Fruit fly (Drosophila melanogaster) whole organism, adult: ENCODE data around the gene CG1113.

Experiments used
- CG11617 ChIP-seq: fragments of 200-800 bp; sonication (Bioruptor generic); optimal IDR thresholded peaks from 2 replicates; lab custom pipeline; 2017; ENCODE audit warnings: mild to moderate bottlenecking, missing biosample characterization, missing genetic modification reagents, missing genetic modification characterization
- CG12768 ChIP-seq: fragments of 200-800 bp; sonication (Bioruptor generic); optimal IDR thresholded peaks from 2 replicates; lab custom pipeline; 2017; ENCODE audit warnings: missing biosample characterization, missing genetic modification characterization, mild to moderate bottlenecking, moderate library complexity, missing genetic modification reagents
- CG14711 ChIP-seq: fragments of 200-800 bp; sonication (Bioruptor generic); optimal IDR thresholded peaks from 2 replicates; lab custom pipeline; 2018; ENCODE audit warnings: missing biosample characterization, mild to moderate bottlenecking, missing genetic modification characterization, moderate library complexity
- CG1620 ChIP-seq: fragments of 200-800 bp; sonication (Bioruptor generic); optimal IDR thresholded peaks from 2 replicates; lab custom pipeline; 2016; ENCODE audit warnings: missing biosample characterization, missing genetic modification characterization
- CG33017 ChIP-seq: fragments of 200-800 bp; sonication (Bioruptor generic); optimal IDR thresholded peaks from 2 replicates; lab custom pipeline; 2018; ENCODE audit warnings: missing biosample characterization, mild to moderate bottlenecking, missing genetic modification characterization, moderate library complexity
- CG5204 ChIP-seq: fragments of 200-800 bp; sonication (Bioruptor generic); optimal IDR thresholded peaks from 2 replicates; lab custom pipeline; 2016; ENCODE audit warnings: missing biosample characterization, missing genetic modification characterization
- CG7045 ChIP-seq: fragments of 200-800 bp; sonication (Bioruptor generic); optimal IDR thresholded peaks from 2 replicates; lab custom pipeline; 2017; ENCODE audit warnings: missing biosample characterization, mild to moderate bottlenecking, missing genetic modification characterization
- CG7101 ChIP-seq: fragments of 200-800 bp; sonication (Bioruptor generic); optimal IDR thresholded peaks from 2 replicates; lab custom pipeline; 2018; ENCODE audit warnings: missing biosample characterization, mild to moderate bottlenecking, missing genetic modification characterization, moderate library complexity
- Clk ChIP-seq: fragments of 200-800 bp; sonication (Bioruptor generic); optimal IDR thresholded peaks from 2 replicates; lab custom pipeline; 2017; ENCODE audit warnings: missing biosample characterization, missing genetic modification characterization
- Crg-1 ChIP-seq: fragments of 200-800 bp; sonication (Bioruptor generic); optimal IDR thresholded peaks from 2 replicates; lab custom pipeline; 2016; ENCODE audit warnings: missing biosample characterization, missing genetic modification characterization
- Hr96 ChIP-seq: fragments of 200-800 bp; sonication (Bioruptor generic); optimal IDR thresholded peaks from 2 replicates; lab custom pipeline; 2016; ENCODE audit warnings: missing biosample characterization, missing genetic modification characterization
- Mnt ChIP-seq: fragments of 200-800 bp; sonication (Bioruptor generic); optimal IDR thresholded peaks from 2 replicates; lab custom pipeline; 2016; ENCODE audit warnings: missing biosample characterization, mild to moderate bottlenecking, missing genetic modification characterization
- bab1 ChIP-seq: fragments of 200-800 bp; sonication (Bioruptor generic); optimal IDR thresholded peaks from 3 replicates; lab custom pipeline; 2019; ENCODE audit warnings: missing biosample characterization, mild to moderate bottlenecking, missing genetic modification characterization, moderate library complexity
- cic ChIP-seq: fragments of 200-800 bp; sonication (Bioruptor generic); optimal IDR thresholded peaks from 2 replicates; lab custom pipeline; 2017; ENCODE audit warnings: missing biosample characterization, mild to moderate bottlenecking, missing genetic modification characterization, moderate library complexity
- cnc ChIP-seq, 2 experiments: fragments of >200 bp; optimal IDR thresholded peaks; 2 replicates each; lab custom pipeline; 2017
- kay ChIP-seq: fragments of 200-800 bp; sonication (Bioruptor generic); peaks from one replicate; lab custom pipeline; 2016; ENCODE audit warnings: missing biosample characterization, missing genetic modification characterization, borderline replicate concordance
- ovo ChIP-seq: fragments of 200-800 bp; sonication (Bioruptor generic); optimal IDR thresholded peaks from 2 replicates; lab custom pipeline; 2016; ENCODE audit warnings: missing biosample characterization, missing genetic modification characterization
- pad ChIP-seq: fragments of 200-800 bp; sonication (Bioruptor generic); optimal IDR thresholded peaks from 3 replicates; lab custom pipeline; 2017; ENCODE audit warnings: missing biosample characterization, missing genetic modification characterization, mild to moderate bottlenecking, moderate library complexity, missing genetic modification reagents
- tj ChIP-seq: fragments of 200-800 bp; sonication (Bioruptor generic); optimal IDR thresholded peaks from 3 replicates; lab custom pipeline; 2017; ENCODE audit warnings: missing biosample characterization, mild to moderate bottlenecking, missing genetic modification characterization, moderate library complexity
- toe ChIP-seq: fragments of 200-800 bp; sonication (Bioruptor generic); optimal IDR thresholded peaks from 2 replicates; lab custom pipeline; 2016; ENCODE audit warnings: missing biosample characterization, missing genetic modification characterization

The CG1113 gene

DNA sequence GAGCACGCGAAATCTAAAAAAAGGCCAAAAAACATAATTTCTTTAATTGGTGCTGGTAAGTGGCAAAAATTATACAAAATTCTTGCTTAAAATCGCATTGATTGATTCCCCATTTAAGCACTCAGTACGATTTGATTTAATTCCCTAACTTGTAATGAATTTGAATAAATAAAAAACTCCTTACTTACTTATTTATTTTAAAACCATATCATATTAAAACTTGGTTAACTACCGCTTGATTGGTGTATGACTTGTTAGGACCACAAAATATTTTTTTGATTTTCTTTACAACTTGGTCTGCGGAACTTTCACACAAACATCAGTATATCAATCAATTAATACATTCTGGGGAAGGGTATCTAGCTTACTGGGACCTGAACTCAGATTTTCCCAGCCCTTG lies at the start of gene CG1113:
TSS of gene CG1113 (plus strand) at position 301 of the 400 bp plus-strand sequence.
- TF ChIP-seq CG12768 (no peak), Hr96 (GFP tag; lab: Kevin White, UChicago) (no peak), bab1 (GFP tag; lab: Kevin White, UChicago) (no peak), pad (GFP tag; lab: Kevin White, UChicago) (no peak), Crg-1 (GFP tag; lab: Kevin White, UChicago) (no peak), CG5204 (GFP tag; lab: Kevin White, UChicago) (no peak), cic (no peak), ovo (no peak), Clk (GFP tag; lab: Kevin White, UChicago) (no peak), CG11617 (no peak), CG14711 (tag; lab: Kevin White, UChicago) (no peak), tj (GFP tag; lab: Kevin White, UChicago) (no peak)

DNA sequence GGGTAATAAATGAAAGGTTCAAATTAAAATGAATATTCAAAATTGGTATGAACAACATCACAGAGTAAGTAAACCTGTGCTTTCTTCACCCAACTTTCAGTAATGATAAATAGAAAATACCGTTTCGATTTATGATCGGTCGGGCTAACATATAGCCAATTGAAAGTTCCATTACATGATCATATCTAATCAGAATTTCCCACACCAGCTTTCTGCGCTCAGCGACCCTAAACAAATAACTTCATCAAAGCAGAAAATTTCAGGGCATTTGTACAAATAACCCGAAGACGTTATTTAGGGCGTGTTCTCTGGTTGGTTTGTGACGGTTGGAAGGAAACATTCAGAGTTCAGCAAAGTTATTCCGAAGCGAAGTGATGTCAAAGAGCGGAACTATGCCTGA lies 49.2 kb upstream of the CG1113 start:
- TF ChIP-seq pad (GFP tag; lab: Kevin White, UChicago), result no peak

DNA sequence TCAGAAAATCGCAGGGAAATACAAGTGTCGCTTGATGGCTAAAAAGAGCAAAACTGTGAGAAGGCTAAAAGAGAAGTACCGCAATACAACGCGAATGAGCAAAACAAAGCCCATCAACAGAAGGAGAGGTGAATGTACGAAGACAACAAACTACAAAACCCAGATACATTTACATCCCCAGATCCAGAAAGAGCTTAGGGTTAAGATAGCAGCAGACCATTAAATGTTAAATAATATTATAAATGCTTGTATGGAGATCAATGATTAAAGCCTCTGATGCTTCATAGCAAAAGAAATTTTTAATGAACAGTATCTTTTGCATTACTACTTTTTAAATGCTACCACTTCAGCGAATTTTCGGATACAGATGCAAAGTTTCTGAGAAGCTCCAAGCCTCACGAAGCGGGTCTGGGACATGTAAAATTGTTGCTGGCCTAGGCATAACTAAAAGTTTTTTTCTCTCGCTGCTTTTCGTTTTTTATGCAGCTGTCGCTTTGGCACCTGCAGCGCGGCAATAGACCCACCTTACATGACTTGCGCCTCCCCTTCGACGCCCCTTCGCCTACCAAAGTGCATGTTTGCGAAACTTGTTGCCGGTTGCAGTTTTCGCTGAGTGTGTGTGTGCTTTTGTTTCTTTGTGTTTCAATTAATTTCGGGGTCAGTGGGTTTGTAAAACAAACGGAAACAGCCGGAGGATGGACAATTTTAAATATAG lies 47.5 kb upstream of the CG1113 start:
- peak; percentile 79 for TF ChIP-seq tj (GFP tag; lab: Kevin White, UChicago)
- TF ChIP-seq Clk (GFP tag; lab: Kevin White, UChicago), result no peak

DNA sequence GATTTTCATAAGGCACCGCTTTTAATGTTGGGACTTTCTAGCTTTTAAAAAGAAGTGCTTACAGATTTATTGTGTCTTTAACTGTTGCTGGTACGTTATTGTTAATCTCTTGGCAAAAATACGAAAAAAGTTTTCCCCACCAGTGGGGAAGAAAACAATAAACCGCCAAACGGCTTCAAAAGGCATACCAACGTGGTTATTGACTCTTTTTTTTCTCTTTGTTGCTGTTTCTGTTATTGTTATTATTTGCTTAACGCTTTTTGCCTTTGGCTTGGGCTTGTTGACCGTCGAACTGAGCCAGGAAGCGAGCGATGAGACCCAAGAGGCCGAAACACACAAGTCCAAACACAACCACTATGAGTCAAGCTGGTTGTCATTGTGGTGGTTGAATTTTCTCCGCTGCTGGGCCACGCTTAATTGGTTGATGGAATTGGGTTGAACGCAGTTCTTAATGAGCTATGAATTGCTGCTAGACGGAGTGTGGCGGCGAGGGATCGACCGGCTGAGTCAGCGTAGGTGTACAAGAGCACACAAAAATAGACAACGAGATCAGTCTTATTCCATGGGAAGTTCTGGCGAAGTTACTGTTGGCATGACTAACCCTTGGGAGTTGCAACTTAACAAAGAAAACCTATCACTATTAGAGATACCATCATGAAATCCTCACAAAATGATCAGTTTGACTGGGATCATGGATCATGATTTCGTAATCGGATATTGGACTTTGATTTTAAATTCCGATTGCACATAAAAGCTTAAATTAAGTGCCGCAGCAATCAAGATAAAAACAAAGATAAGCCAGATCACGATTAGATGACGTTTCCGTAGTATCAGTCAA lies 45.5 kb upstream of the CG1113 start:
- TF ChIP-seq Hr96 (GFP tag; lab: Kevin White, UChicago) (no peak), cic (no peak), Clk (GFP tag; lab: Kevin White, UChicago) (no peak), cnc (optimal IDR thresholded peaks at IDR 0.05; lab: Kevin White, UChicago) (no peak), CG7045 (GFP tag; lab: Kevin White, UChicago) (no peak), CG7101 (tag; lab: Kevin White, UChicago) (no peak), kay (GFP tag; lab: Kevin White, UChicago) (no peak), Crg-1 (GFP tag; lab: Kevin White, UChicago) (no peak), bab1 (GFP tag; lab: Kevin White, UChicago) (no peak), ovo (no peak), CG1620 (GFP tag; lab: Kevin White, UChicago) (no peak), CG5204 (GFP tag; lab: Kevin White, UChicago) (no peak), tj (GFP tag; lab: Kevin White, UChicago) (no peak), toe (GFP tag; lab: Kevin White, UChicago) (no peak), Mnt (GFP tag; lab: Kevin White, UChicago) (no peak)

DNA sequence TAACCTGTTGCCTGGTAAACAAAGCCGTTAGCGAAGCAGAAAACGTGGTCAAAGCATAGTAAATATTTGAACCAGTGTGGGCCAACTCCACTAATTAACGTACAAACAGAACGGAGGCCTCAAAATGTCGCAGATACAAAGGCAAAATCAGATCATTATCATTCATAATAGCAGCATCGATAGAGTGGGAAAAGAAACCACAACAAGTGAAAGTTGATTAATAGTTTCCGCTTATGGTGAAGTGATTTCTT lies 44.9 kb upstream of the CG1113 start:
- TF ChIP-seq CG14711 (tag; lab: Kevin White, UChicago), result no peak
- no peak for TF ChIP-seq Hr96 (GFP tag; lab: Kevin White, UChicago)
- no peak for TF ChIP-seq pad (GFP tag; lab: Kevin White, UChicago)
- TF ChIP-seq bab1 (GFP tag; lab: Kevin White, UChicago), result no peak
- no peak for TF ChIP-seq CG33017 (tag; lab: Kevin White, UChicago)
- TF ChIP-seq CG7045 (GFP tag; lab: Kevin White, UChicago), result no peak
- no peak for TF ChIP-seq CG1620 (GFP tag; lab: Kevin White, UChicago)
- TF ChIP-seq ovo, result no peak
- no peak for TF ChIP-seq Crg-1 (GFP tag; lab: Kevin White, UChicago)
- no peak for TF ChIP-seq cic

DNA sequence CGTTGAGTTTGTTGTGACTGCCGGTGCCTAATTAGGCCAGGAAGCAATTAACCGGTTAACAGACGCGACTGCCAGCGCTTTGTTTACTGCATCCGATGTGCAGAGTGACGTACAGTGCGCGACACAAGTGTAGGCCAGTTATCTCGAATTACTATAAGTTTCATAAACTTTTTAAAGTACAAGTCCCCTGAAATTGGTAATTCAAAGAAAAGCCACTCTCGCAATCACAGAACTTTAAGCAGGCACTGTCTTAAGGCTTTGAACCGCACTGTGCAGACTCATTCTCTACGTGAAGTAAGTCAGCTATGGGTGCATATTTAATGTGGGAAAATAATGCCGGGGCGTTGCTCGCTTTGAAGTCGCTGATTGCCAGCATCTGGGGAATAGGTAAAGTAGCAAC lies 43.5 kb upstream of the CG1113 start:
- TF ChIP-seq CG5204 (GFP tag; lab: Kevin White, UChicago) (peak; percentile 67), CG14711 (tag; lab: Kevin White, UChicago) (peak; percentile 72), pad (GFP tag; lab: Kevin White, UChicago) (peak; percentile 27), Mnt (GFP tag; lab: Kevin White, UChicago) (peak; percentile 12), kay (GFP tag; lab: Kevin White, UChicago) (no peak), CG33017 (tag; lab: Kevin White, UChicago) (peak; percentile 90), tj (GFP tag; lab: Kevin White, UChicago) (peak; percentile 2), cnc (optimal IDR thresholded peaks at IDR 0.05; lab: Kevin White, UChicago) (no peak), CG12768 (peak; percentile 86), bab1 (GFP tag; lab: Kevin White, UChicago) (peak; percentile 58), CG1620 (GFP tag; lab: Kevin White, UChicago) (no peak), Hr96 (GFP tag; lab: Kevin White, UChicago) (peak; percentile 28), CG7045 (GFP tag; lab: Kevin White, UChicago) (peak; percentile 83), ovo (no peak), CG7101 (tag; lab: Kevin White, UChicago) (peak; percentile 74), Crg-1 (GFP tag; lab: Kevin White, UChicago) (peak; percentile 44), Clk (GFP tag; lab: Kevin White, UChicago) (peak; percentile 14), cic (peak; percentile 54), CG11617 (peak; percentile 2), toe (GFP tag; lab: Kevin White, UChicago) (peak; percentile 41)
